Worm (Caenorhabditis elegans): ENCODE data around the gene klf-3.

klf-3 gene

ce11 chrII:6630811-6631210, 14.1 kb downstream of the klf-3 start, which contains the start of gene T19D12.4:
T19D12.4 (plus strand) TSS chrII:6631105.
- TF ChIP-seq nhr-80 (tag; optimal IDR thresholded peaks at IDR 0.05) (peak; percentile 11), lag-1 (GFP tag; IDR thresholded peaks at IDR 0.05) (no peak)

ce11 chrII:6631995-6632394, 15.3 kb downstream of the klf-3 start:
- no peak for TF ChIP-seq akir-1 (GFP tag; optimal IDR thresholded peaks at IDR 0.05)
- no peak for TF ChIP-seq ceh-27 (GFP tag; optimal IDR thresholded peaks at IDR 0.05)
- TF ChIP-seq sea-2 (GFP tag; IDR thresholded peaks at IDR 0.05) = no peak
- TF ChIP-seq somi-1 (GFP tag; optimal IDR thresholded peaks at IDR 0.05) = no peak
- no peak for TF ChIP-seq fkh-3 (tag; optimal IDR thresholded peaks at IDR 0.05)
- no peak for TF ChIP-seq atf-7 (tag; optimal IDR thresholded peaks at IDR 0.05)
- no peak for TF ChIP-seq F23B12.7 (tag; optimal IDR thresholded peaks at IDR 0.05; ENCODE audit: insufficient read depth)
- TF ChIP-seq snpc-1.3 (tag; optimal IDR thresholded peaks at IDR 0.05; ENCODE audit: insufficient read depth) = no peak
- TF ChIP-seq C06A6.2 (GFP tag; conservative IDR thresholded peaks at IDR 0.05) = no peak
- no peak for TF ChIP-seq ceh-58 (GFP tag; IDR thresholded peaks at IDR 0.05)

- no peak for TF ChIP-seq repo-1 (tag; optimal IDR thresholded peaks at IDR 0.05)
- TF ChIP-seq cebp-1 (GFP tag; IDR thresholded peaks at IDR 0.05) = no peak
- peak; percentile 13 for TF ChIP-seq cebp-1 (tag; optimal IDR thresholded peaks at IDR 0.05)
- TF ChIP-seq ztf-25 (GFP tag; IDR thresholded peaks at IDR 0.05) = no peak
- TF ChIP-seq hrde-1 (tag; optimal IDR thresholded peaks at IDR 0.05; ENCODE audit: borderline replicate concordance) = no peak
- TF ChIP-seq bed-1 (GFP tag; IDR thresholded peaks at IDR 0.05) = no peak
Measured at ce11 chrII:6636136-6636535, 19.5 kb downstream of the klf-3 start, which contains the start of gene T19D12.5. T19D12.5 (minus strand) TSS chrII:6636236.

ce11 chrII:6637854-6638253, 21.2 kb downstream of the klf-3 start:
- TF ChIP-seq K11D2.4 (GFP tag; IDR thresholded peaks at IDR 0.05) (no peak), egl-44 (GFP tag; IDR thresholded peaks at IDR 0.05) (no peak), die-1 (tag; optimal IDR thresholded peaks at IDR 0.05) (no peak), repo-1 (tag; optimal IDR thresholded peaks at IDR 0.05) (no peak), hmg-1.2 (GFP tag; IDR thresholded peaks at IDR 0.05) (no peak), mes-4 (tag; optimal IDR thresholded peaks at IDR 0.05) (no peak), ceh-79 (tag; optimal IDR thresholded peaks at IDR 0.05) (no peak), ztf-25 (GFP tag; IDR thresholded peaks at IDR 0.05) (no peak), tlf-1 (GFP tag; optimal IDR thresholded peaks at IDR 0.05) (no peak), rpc-1 (optimal IDR thresholded peaks at IDR 0.05) (no peak), rpc-1 (tag; optimal IDR thresholded peaks at IDR 0.05) (no peak), Y56A3A.18 (GFP tag; IDR thresholded peaks at IDR 0.05) (no peak), gei-17 (GFP tag; optimal IDR thresholded peaks at IDR 0.05) (no peak), let-526 (GFP tag; IDR thresholded peaks at IDR 0.05) (no peak)

ce11 chrII:6642180-6642579, 25.5 kb downstream of the klf-3 start:
- TF ChIP-seq aptf-2 (GFP tag; conservative IDR thresholded peaks at IDR 0.05) (no peak), F49E8.2 (tag; optimal IDR thresholded peaks at IDR 0.05; ENCODE audit: insufficient read depth) (no peak), hmg-1.2 (GFP tag; IDR thresholded peaks at IDR 0.05) (no peak), ccch-3 (GFP tag; optimal IDR thresholded peaks at IDR 0.05) (no peak), ztf-3 (GFP tag; optimal IDR thresholded peaks at IDR 0.05) (no peak), cebp-1 (GFP tag; IDR thresholded peaks at IDR 0.05) (no peak), cebp-1 (tag; optimal IDR thresholded peaks at IDR 0.05) (no peak), tbp1 (GFP tag; optimal IDR thresholded peaks at IDR 0.05) (no peak), nhr-90 (tag; optimal IDR thresholded peaks at IDR 0.05) (no peak), ekl-4 (GFP tag; IDR thresholded peaks at IDR 0.05) (no peak), nhr-179 (tag; optimal IDR thresholded peaks at IDR 0.05) (no peak), mcd-1 (GFP tag; IDR thresholded peaks at IDR 0.05) (no peak), lir-1 (GFP tag; conservative IDR thresholded peaks at IDR 0.05) (no peak)

Measured in whole organism, young adult.